Fruit fly (Drosophila melanogaster): ENCODE measurements around the gene Cyp9f3.

Cyp9f3 gene

dm6 chr3R:12402935-12403334, 4.2 kb upstream of the Cyp9f3 start (continued):
- TF ChIP-seq ken (GFP tag; IDR thresholded peaks at IDR 0.05), result peak; percentile 96
- peak; percentile 84 for TF ChIP-seq CG9876 (GFP tag; optimal IDR thresholded peaks at IDR 0.05)
- TF ChIP-seq run (tag; optimal IDR thresholded peaks at IDR 0.05), result peak; percentile 95
- TF ChIP-seq CG32772 (GFP tag; IDR thresholded peaks at IDR 0.05), result peak; percentile 88
- TF ChIP-seq CG1792 (GFP tag; optimal IDR thresholded peaks at IDR 0.05), result peak; percentile 97
- TF ChIP-seq D19B (GFP tag; optimal IDR thresholded peaks at IDR 0.05), result peak; percentile 95
- peak; percentile 91 for TF ChIP-seq trh (GFP tag; optimal IDR thresholded peaks at IDR 0.05)
- TF ChIP-seq nerfin-2 (GFP tag; IDR thresholded peaks at IDR 0.05; ENCODE audit: partially characterized antibody), result no peak
- peak; percentile 95 for TF ChIP-seq bab2 (GFP tag; optimal IDR thresholded peaks at IDR 0.05)
- no peak for TF ChIP-seq Gsc (GFP tag; IDR thresholded peaks at IDR 0.05)
- peak; percentile 83 for TF ChIP-seq sr (GFP tag; IDR thresholded peaks at IDR 0.05)
- TF ChIP-seq CG1832 (GFP tag; optimal IDR thresholded peaks at IDR 0.05), result no peak
- TF ChIP-seq cwo (GFP tag; optimal IDR thresholded peaks at IDR 0.05), result peak; percentile 94
- peak; percentile 89 for TF ChIP-seq kay (GFP tag; optimal IDR thresholded peaks at IDR 0.05)
- TF ChIP-seq Side (GFP tag; optimal IDR thresholded peaks at IDR 0.05), result peak; percentile 92
- peak; percentile 98 for TF ChIP-seq CG10565 (GFP tag; optimal IDR thresholded peaks at IDR 0.05)
- TF ChIP-seq repo (GFP tag; optimal IDR thresholded peaks at IDR 0.05), result peak; percentile 98
- TF ChIP-seq Hr3 (GFP tag; optimal IDR thresholded peaks at IDR 0.05), result peak; percentile 91
- peak; percentile 93 for TF ChIP-seq ttk (GFP tag; IDR thresholded peaks at IDR 0.05)
- no peak for TF ChIP-seq prd (optimal IDR thresholded peaks at IDR 0.05)
- peak; percentile 97 for TF ChIP-seq prd (GFP tag; IDR thresholded peaks at IDR 0.05)
- TF ChIP-seq bcd (GFP tag; optimal IDR thresholded peaks at IDR 0.05), result peak; percentile 97
- peak; percentile 99 for TF ChIP-seq CG10979 (tag; optimal IDR thresholded peaks at IDR 0.05)
- TF ChIP-seq cas (GFP tag; IDR thresholded peaks at IDR 0.05), result peak; percentile 89
- peak; percentile 95 for TF ChIP-seq tgo (GFP tag; IDR thresholded peaks at IDR 0.05)
- peak; percentile 22 to 79 for TF ChIP-seq insv (GFP tag; optimal IDR thresholded peaks at IDR 0.05)
- TF ChIP-seq knrl (GFP tag; IDR thresholded peaks at IDR 0.05; ENCODE audit: partially characterized antibody), result 0 out of 3 replicates have a peak, but pooled peaks have one; percentile 19
- peak; percentile 97 for TF ChIP-seq CG10654 (GFP tag; optimal IDR thresholded peaks at IDR 0.05)
- peak; percentile 91 for TF ChIP-seq Dip3 (GFP tag; optimal IDR thresholded peaks at IDR 0.05)

dm6 chr3R:12401672-12402296, 3.1 kb upstream of the Cyp9f3 start, which contains the start of gene DNAlig3:
DNAlig3 (minus strand) TSS chr3R:12401839.
- TF ChIP-seq Rx (GFP tag; IDR thresholded peaks at IDR 0.05), result no peak
- no peak for TF ChIP-seq CG6813 (GFP tag; optimal IDR thresholded peaks at IDR 0.05)
- TF ChIP-seq CG32532 (GFP tag; IDR thresholded peaks at IDR 0.05), result no peak
- TF ChIP-seq inv (GFP tag; IDR thresholded peaks at IDR 0.05; ENCODE audit: partially characterized antibody), result peak; percentile 25; the same call in 1 of the 2 replicates
- no peak for TF ChIP-seq Antp (GFP tag; optimal IDR thresholded peaks at IDR 0.05)
- no peak for TF ChIP-seq dmrt99B (tag; optimal IDR thresholded peaks at IDR 0.05)
- no peak for TF ChIP-seq cas (GFP tag; IDR thresholded peaks at IDR 0.05)
- no peak for TF ChIP-seq B-H2 (GFP tag; optimal IDR thresholded peaks at IDR 0.05)
- TF ChIP-seq CG3995 (GFP tag; optimal IDR thresholded peaks at IDR 0.05), result no peak
- TF ChIP-seq cwo (GFP tag; optimal IDR thresholded peaks at IDR 0.05), result no peak
- peak; percentile 73 for TF ChIP-seq Dll (GFP tag; IDR thresholded peaks at IDR 0.05; ENCODE audit: partially characterized antibody)
- TF ChIP-seq CG17361 (GFP tag; IDR thresholded peaks at IDR 0.05), result no peak
- TF ChIP-seq YL-1 (GFP tag; optimal IDR thresholded peaks at IDR 0.05), result no peak
- TF ChIP-seq Hr3 (GFP tag; optimal IDR thresholded peaks at IDR 0.05), result no peak
- peak; percentile 76 for TF ChIP-seq MBD-R2 (GFP tag; IDR thresholded peaks at IDR 0.05)
- TF ChIP-seq H15 (GFP tag; IDR thresholded peaks at IDR 0.05), result no peak
- TF ChIP-seq CG10959 (GFP tag; IDR thresholded peaks at IDR 0.05), result no peak
- TF ChIP-seq CG17186 (GFP tag; optimal IDR thresholded peaks at IDR 0.05), result peak; percentile 77
- no peak for TF ChIP-seq lov (optimal IDR thresholded peaks at IDR 0.05)
- no peak for TF ChIP-seq lov (GFP tag; IDR thresholded peaks at IDR 0.05)
- TF ChIP-seq tna (GFP tag; IDR thresholded peaks at IDR 0.05; ENCODE audit: partially characterized antibody), result 0 out of 2 replicates have a peak, but pooled peaks have one; percentile 25
- no peak for TF ChIP-seq CG11696 (GFP tag; IDR thresholded peaks at IDR 0.05)
- no peak for TF ChIP-seq CG7839 (tag; optimal IDR thresholded peaks at IDR 0.05)
- peak; percentile 48 for TF ChIP-seq hbn (GFP tag; IDR thresholded peaks at IDR 0.05; ENCODE audit: partially characterized antibody)
- no peak for TF ChIP-seq CG12236 (GFP tag; optimal IDR thresholded peaks at IDR 0.05)

Data from whole organism, embryonic.